Worm (Caenorhabditis elegans): ENCODE results near the gene dpm-3.

DNA sequence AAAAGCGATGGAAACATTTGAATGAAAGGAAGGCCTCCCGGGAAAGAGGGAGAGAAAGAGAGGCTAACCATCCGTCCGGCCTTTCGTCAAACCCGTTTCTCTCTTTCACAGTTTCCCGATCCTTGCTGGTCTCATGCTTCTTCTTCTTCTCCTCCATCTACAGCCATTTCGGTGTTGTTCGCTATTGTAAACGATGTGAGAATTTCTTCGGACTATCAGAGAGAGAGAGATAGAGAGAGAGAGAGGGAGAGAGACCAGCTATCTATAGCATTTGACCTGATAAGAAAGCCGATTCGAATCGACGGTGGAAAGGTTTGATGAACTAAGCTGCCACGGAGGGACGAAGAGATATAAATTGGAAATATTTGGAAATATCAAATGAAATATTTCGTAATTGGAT lies 12.1 kb downstream of the dpm-3 start:
- no peak for TF ChIP-seq ceh-13 (GFP tag; optimal IDR thresholded peaks at IDR 0.05)
- no peak for TF ChIP-seq ama-1 (optimal IDR thresholded peaks at IDR 0.05)
- no peak for TF ChIP-seq tbx-37 (GFP tag; conservative IDR thresholded peaks at IDR 0.05)
- no peak for TF ChIP-seq hnd-1 (tag; optimal IDR thresholded peaks at IDR 0.05)
- TF ChIP-seq hmbx-1 (tag; optimal IDR thresholded peaks at IDR 0.05), result no peak
- no peak for TF ChIP-seq aly-1 (tag; optimal IDR thresholded peaks at IDR 0.05)
- no peak for TF ChIP-seq tbx-11 (GFP tag; IDR thresholded peaks at IDR 0.05)
